Worm (Caenorhabditis elegans): Measurements from ENCODE around the gene ZK354.7.

Gene ZK354.7

DNA sequence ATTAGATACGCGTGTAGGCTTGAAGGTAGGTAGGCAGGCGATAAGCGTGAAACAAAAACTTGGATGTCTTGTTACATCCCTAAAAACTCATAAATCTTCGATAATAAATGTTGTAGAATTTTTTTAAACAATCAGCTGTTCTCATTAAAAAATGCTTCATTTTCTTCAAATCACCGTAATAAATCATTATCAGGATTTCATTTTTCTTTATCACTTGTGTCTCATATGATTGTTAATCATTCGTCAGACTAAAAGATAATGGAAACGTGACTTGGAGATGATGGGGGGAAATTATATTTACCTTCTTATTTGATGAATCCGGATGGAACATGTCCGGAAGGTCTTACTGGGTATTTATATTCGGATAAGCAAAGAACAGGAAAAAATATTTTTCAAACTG, 30.6 kb upstream of the ZK354.7 start:
- TF ChIP-seq zag-1 (tag; optimal IDR thresholded peaks at IDR 0.05) = no peak
- no peak for TF ChIP-seq ceh-16 (tag; optimal IDR thresholded peaks at IDR 0.05)

DNA sequence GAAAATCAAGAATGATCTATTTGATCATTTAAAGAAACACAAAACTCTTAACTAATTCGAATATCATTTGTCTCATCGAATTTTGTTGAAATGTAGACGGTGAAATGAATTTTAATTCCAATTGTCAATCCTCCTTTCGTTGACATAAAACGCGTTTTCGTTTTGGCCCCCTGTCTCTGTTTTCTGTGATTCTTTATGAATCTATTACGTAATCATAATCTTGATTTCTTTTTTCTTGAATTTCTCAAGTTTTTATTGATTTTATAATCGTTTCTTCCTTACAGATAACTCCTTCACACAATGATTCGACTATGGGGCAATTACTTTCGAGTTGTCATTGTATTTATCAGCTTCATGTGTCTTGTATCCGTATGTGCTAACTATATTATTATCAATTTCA, 29.2 kb upstream of the ZK354.7 start, which contains the start of gene Y4C6B.3:
Y4C6B.3 (plus strand) TSS at position 301 of the 400 bp plus-strand sequence.
- TF ChIP-seq nfya-1 (tag; optimal IDR thresholded peaks at IDR 0.05; ENCODE audit: insufficient read depth) (no peak), nhr-76 (tag; optimal IDR thresholded peaks at IDR 0.05) (no peak), elt-2 (tag; optimal IDR thresholded peaks at IDR 0.05) (no peak), jun-1 (tag; optimal IDR thresholded peaks at IDR 0.05) (no peak)

DNA sequence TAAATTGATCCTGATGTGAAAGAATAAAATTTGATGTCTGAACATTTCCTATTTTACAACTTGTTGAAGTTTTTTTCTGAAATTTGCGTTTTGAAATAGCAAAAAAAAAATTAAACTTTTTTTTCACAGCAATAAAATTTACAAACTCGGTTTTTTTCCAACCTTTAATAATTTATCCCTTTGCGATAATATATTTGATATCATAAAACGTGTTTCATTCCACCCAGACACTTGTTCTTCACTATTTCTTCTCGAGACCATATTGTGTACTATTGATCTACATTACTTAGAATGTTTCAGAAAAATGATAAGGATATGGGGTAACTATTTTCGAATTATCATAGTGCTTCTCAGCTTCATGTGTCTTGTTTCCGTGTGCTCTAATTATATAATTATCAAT, 23.2 kb upstream of the ZK354.7 start, which contains the start of gene Y4C6B.4:
Y4C6B.4 (plus strand) TSS at position 301 of the 400 bp plus-strand sequence.
- TF ChIP-seq eor-1 (tag; optimal IDR thresholded peaks at IDR 0.05) = no peak
- TF ChIP-seq pha-4 (tag; optimal IDR thresholded peaks at IDR 0.05) = no peak
- TF ChIP-seq tbx-2 (tag; optimal IDR thresholded peaks at IDR 0.05) = no peak
- no peak for TF ChIP-seq hmg-11 (tag; optimal IDR thresholded peaks at IDR 0.05)
- TF ChIP-seq nhr-43 (tag; optimal IDR thresholded peaks at IDR 0.05; ENCODE audit: poor library complexity, severe bottlenecking) = no peak
- TF ChIP-seq nhr-12 (tag; optimal IDR thresholded peaks at IDR 0.05) = no peak
- no peak for TF ChIP-seq ceh-28 (tag; optimal IDR thresholded peaks at IDR 0.05)
- TF ChIP-seq ama-1 (optimal IDR thresholded peaks at IDR 0.05) = no peak
- no peak for TF ChIP-seq nhr-237 (tag; optimal IDR thresholded peaks at IDR 0.05)
- no peak for TF ChIP-seq elt-3 (tag; optimal IDR thresholded peaks at IDR 0.05)
- no peak for TF ChIP-seq fkh-2 (tag; optimal IDR thresholded peaks at IDR 0.05)
- no peak for TF ChIP-seq ztf-11 (tag; optimal IDR thresholded peaks at IDR 0.05)
- TF ChIP-seq lin-39 (tag; optimal IDR thresholded peaks at IDR 0.05) = no peak
- no peak for TF ChIP-seq egl-5 (tag; optimal IDR thresholded peaks at IDR 0.05)
- no peak for TF ChIP-seq R02D3.7 (tag; optimal IDR thresholded peaks at IDR 0.05)
- TF ChIP-seq ceh-9 (tag; optimal IDR thresholded peaks at IDR 0.05) = no peak
- TF ChIP-seq nhr-23 (tag; optimal IDR thresholded peaks at IDR 0.05) = no peak
- no peak for TF ChIP-seq snpc-4 (tag; optimal IDR thresholded peaks at IDR 0.05)
- TF ChIP-seq nfya-1 (tag; optimal IDR thresholded peaks at IDR 0.05; ENCODE audit: insufficient read depth) = no peak
- TF ChIP-seq daf-12 (tag; optimal IDR thresholded peaks at IDR 0.05) = no peak

DNA sequence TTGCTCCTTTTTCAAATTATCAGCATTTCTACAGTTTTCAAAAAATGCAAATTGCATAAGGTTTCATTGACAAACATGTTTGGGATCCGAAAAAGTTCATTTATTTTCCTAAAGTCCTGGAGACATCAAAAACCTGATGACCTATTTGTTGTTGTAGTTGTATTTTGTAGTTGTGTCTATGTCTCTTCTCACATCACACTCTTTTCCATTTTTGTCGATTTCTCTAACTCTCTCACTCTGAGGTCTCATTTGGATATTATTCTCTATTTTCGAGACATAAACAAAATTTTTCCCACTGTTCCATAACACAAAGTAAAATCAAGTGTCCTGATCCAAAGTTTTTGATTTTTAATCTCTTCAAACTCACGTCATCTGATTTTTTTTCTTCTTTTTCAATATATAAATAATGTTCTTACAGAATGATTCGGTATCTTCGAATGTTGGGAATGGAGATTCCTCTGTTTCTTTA, 15.9 kb upstream of the ZK354.7 start, which contains the start of gene slc-46A:
slc-46A (plus strand) TSS at position 419 of the 469 bp plus-strand sequence.
- TF ChIP-seq mml-1 (tag; optimal IDR thresholded peaks at IDR 0.05) (no peak), unc-39 (tag; optimal IDR thresholded peaks at IDR 0.05) (no peak), snpc-4 (tag; optimal IDR thresholded peaks at IDR 0.05) (peak; percentile 48), elt-2 (tag; optimal IDR thresholded peaks at IDR 0.05) (peak; percentile 50), fos-1 (tag; optimal IDR thresholded peaks at IDR 0.05) (no peak), nfya-1 (tag; optimal IDR thresholded peaks at IDR 0.05; ENCODE audit: insufficient read depth) (peak; percentile 13), ama-1 (optimal IDR thresholded peaks at IDR 0.05) (no peak), tbx-2 (tag; optimal IDR thresholded peaks at IDR 0.05) (no peak), nhr-23 (tag; optimal IDR thresholded peaks at IDR 0.05) (peak; percentile 59), ceh-82 (tag; optimal IDR thresholded peaks at IDR 0.05) (no peak), ceh-16 (tag; optimal IDR thresholded peaks at IDR 0.05) (no peak)

DNA sequence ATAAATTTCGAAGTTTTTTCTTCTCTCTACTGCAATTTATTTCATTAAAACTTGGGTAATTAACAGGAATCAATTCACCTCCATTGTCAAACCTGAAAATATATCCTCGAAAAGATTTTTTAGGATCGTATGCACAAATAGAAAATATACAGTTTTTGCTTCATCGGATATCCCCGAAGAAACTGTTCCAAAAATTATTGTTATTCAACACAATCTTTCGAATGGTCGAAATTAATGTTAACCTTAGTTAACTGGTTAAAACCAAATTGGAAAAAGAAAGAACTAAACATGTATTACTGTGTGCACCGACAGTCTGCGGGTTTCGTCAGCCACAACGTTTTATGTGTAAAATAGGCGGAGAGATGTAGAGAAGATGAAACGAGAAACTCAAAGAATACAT, 14.2 kb upstream of the ZK354.7 start:
- TF ChIP-seq nhr-28 (tag; optimal IDR thresholded peaks at IDR 0.05) (no peak), nhr-77 (tag; optimal IDR thresholded peaks at IDR 0.05) (no peak), elt-2 (tag; optimal IDR thresholded peaks at IDR 0.05) (peak; percentile 24), nhr-237 (tag; optimal IDR thresholded peaks at IDR 0.05) (no peak), daf-12 (tag; optimal IDR thresholded peaks at IDR 0.05) (no peak), nhr-43 (tag; optimal IDR thresholded peaks at IDR 0.05; ENCODE audit: poor library complexity, severe bottlenecking) (peak; percentile 54), ceh-82 (tag; optimal IDR thresholded peaks at IDR 0.05) (no peak), nhr-23 (tag; optimal IDR thresholded peaks at IDR 0.05) (peak; percentile 37), fkh-10 (GFP tag; optimal IDR thresholded peaks at IDR 0.05) (no peak), pqm-1 (tag; optimal IDR thresholded peaks at IDR 0.05) (no peak), unc-39 (tag; optimal IDR thresholded peaks at IDR 0.05) (no peak), mml-1 (tag; optimal IDR thresholded peaks at IDR 0.05) (no peak), sea-2 (GFP tag; optimal IDR thresholded peaks at IDR 0.05) (no peak), fos-1 (tag; optimal IDR thresholded peaks at IDR 0.05) (peak; percentile 7), nhr-25 (tag; optimal IDR thresholded peaks at IDR 0.05) (peak; percentile 35), ztf-11 (tag; optimal IDR thresholded peaks at IDR 0.05) (no peak), ceh-28 (tag; optimal IDR thresholded peaks at IDR 0.05) (peak; percentile 24), snpc-4 (tag; optimal IDR thresholded peaks at IDR 0.05) (peak; percentile 95)
